Fruit fly (Drosophila melanogaster) whole organism, wandering third instar larva: ENCODE results near the gene CG14443.

Source experiments
- CG32264 ChIP-seq: fragments of 200-800 bp; sonication (Bioruptor generic); optimal IDR thresholded peaks from 2 replicates; lab custom pipeline; 2016; ENCODE audit warnings: missing biosample characterization, missing genetic modification characterization
- CG9705 ChIP-seq: fragments of 200-800 bp; sonication (Bioruptor generic); optimal IDR thresholded peaks from 2 replicates; lab custom pipeline; 2018; ENCODE audit warnings: missing biosample characterization, mild to moderate bottlenecking, missing genetic modification characterization
- CrebA ChIP-seq: fragments of 200-800 bp; sonication (Bioruptor generic); optimal IDR thresholded peaks from 2 replicates; lab custom pipeline; 2016; ENCODE audit warnings: missing biosample characterization, mild to moderate bottlenecking, missing genetic modification characterization, borderline replicate concordance
- Dfd ChIP-seq: fragments of >200 bp; optimal IDR thresholded peaks from 2 replicates; lab custom pipeline; 2017; ENCODE audit warnings: missing biosample characterization, missing genetic modification characterization
- Dif ChIP-seq: fragments of 200-275, 200-300 bp; sonication (Bioruptor generic); optimal IDR thresholded peaks from 2 replicates; lab custom pipeline; 2018; ENCODE audit warnings: missing biosample characterization, missing genetic modification characterization; ENCODE audit not compliant: partially characterized antibody
- GATAd ChIP-seq: sonication (Bioruptor generic); optimal IDR thresholded peaks from 2 replicates; lab custom pipeline; 2016; ENCODE audit warnings: missing biosample characterization, missing genetic modification characterization
- HLH106 ChIP-seq: fragments of 200-800 bp; optimal IDR thresholded peaks from 3 replicates; lab custom pipeline; 2019; ENCODE audit warnings: missing biosample characterization, mild to moderate bottlenecking, missing genetic modification characterization, moderate library complexity
- Hnf4 ChIP-seq: fragments of 200-800 bp; sonication (Bioruptor generic); optimal IDR thresholded peaks from 2 replicates; lab custom pipeline; 2016; ENCODE audit warnings: missing biosample characterization, mild to moderate bottlenecking, missing genetic modification characterization
- Hr78 ChIP-seq: fragments of >200 bp; optimal IDR thresholded peaks from 2 replicates; lab custom pipeline; 2017; ENCODE audit warnings: missing biosample characterization, missing genetic modification characterization
- Hr83 ChIP-seq: fragments of 200-300 bp; sonication (Bioruptor generic); optimal IDR thresholded peaks from 2 replicates; lab custom pipeline; 2016; ENCODE audit warnings: missing biosample characterization, mild to moderate bottlenecking, missing genetic modification characterization, moderate library complexity; ENCODE audit not compliant: poor library complexity, severe bottlenecking
- Mio ChIP-seq: sonication (Bioruptor generic); optimal IDR thresholded peaks from 2 replicates; lab custom pipeline; 2016; ENCODE audit warnings: missing biosample characterization, missing genetic modification characterization
- N ChIP-seq: fragments of >200 bp; optimal IDR thresholded peaks from 2 replicates; lab custom pipeline; 2018; ENCODE audit warnings: missing biosample characterization, missing external identifiers, missing genetic modification characterization
- OdsH ChIP-seq: fragments of 200-800 bp; sonication (Bioruptor generic); optimal IDR thresholded peaks from 2 replicates; lab custom pipeline; 2016; ENCODE audit warnings: missing biosample characterization, mild to moderate bottlenecking, missing genetic modification characterization
- br ChIP-seq: fragments of 200-800 bp; sonication (Bioruptor generic); optimal IDR thresholded peaks from 2 replicates; lab custom pipeline; 2016; ENCODE audit warnings: missing biosample characterization, missing genetic modification characterization
- brk ChIP-seq: fragments of 200-800 bp; sonication (Bioruptor generic); optimal IDR thresholded peaks from 2 replicates; lab custom pipeline; 2016; ENCODE audit warnings: missing biosample characterization, mild to moderate bottlenecking, missing genetic modification characterization
- dl ChIP-seq, 2 experiments: fragments of 175-275, 200-275 bp in 1 of 2; fragments of 200-275 bp in 1 of 2; sonication (Bioruptor generic); optimal IDR thresholded peaks; lab custom pipeline; 2018; ENCODE audit warnings: mild to moderate bottlenecking in 2 of 2, missing biosample characterization in 2 of 2, missing genetic modification characterization in 2 of 2, moderate library complexity in 2 of 2; ENCODE audit not compliant: partially characterized antibody in 2 of 2, insufficient read depth in 1 of 2
- dmrt93B ChIP-seq: fragments of 200-800 bp; sonication (Bioruptor generic); optimal IDR thresholded peaks from 2 replicates; lab custom pipeline; 2018; ENCODE audit warnings: missing biosample characterization, mild to moderate bottlenecking, missing genetic modification characterization
- dsf ChIP-seq: sonication (Bioruptor generic); optimal IDR thresholded peaks from 2 replicates; lab custom pipeline; 2016; ENCODE audit warnings: missing biosample characterization, missing genetic modification characterization, borderline replicate concordance
- ey ChIP-seq: fragments of 200-800 bp; sonication (Bioruptor generic); optimal IDR thresholded peaks from 2 replicates; lab custom pipeline; 2016; ENCODE audit warnings: missing biosample characterization, missing genetic modification characterization
- foxo ChIP-seq, 2 experiments: fragments of 200-800 bp; sonication (Bioruptor generic); optimal IDR thresholded peaks; 2 replicates in 1 of 2; 3 replicates in 1 of 2; lab custom pipeline; 2016 to 2017; ENCODE audit warnings: missing biosample characterization in 2 of 2, missing genetic modification characterization in 2 of 2
- fru ChIP-seq: fragments of 200-800 bp; sonication (Bioruptor generic); optimal IDR thresholded peaks from 3 replicates; lab custom pipeline; 2016; ENCODE audit warnings: missing biosample characterization, mild to moderate bottlenecking, missing genetic modification characterization
- h ChIP-seq: fragments of 200-800 bp; sonication (Bioruptor generic); optimal IDR thresholded peaks from 3 replicates; lab custom pipeline; 2016; ENCODE audit warnings: missing biosample characterization, mild to moderate bottlenecking, missing genetic modification characterization
- jim ChIP-seq: fragments of 175-275, 200-325 bp; sonication (Bioruptor generic); optimal IDR thresholded peaks from 2 replicates; lab custom pipeline; 2016; ENCODE audit warnings: missing biosample characterization, mild to moderate bottlenecking, missing genetic modification characterization
- lola ChIP-seq: fragments of >200 bp; optimal IDR thresholded peaks from 2 replicates; lab custom pipeline; 2017; ENCODE audit warnings: missing biosample characterization, missing genetic modification characterization
- pan ChIP-seq: fragments of >200 bp; optimal IDR thresholded peaks from 2 replicates; lab custom pipeline; 2017
- psq ChIP-seq: fragments of 200-800 bp; sonication (Bioruptor generic); optimal IDR thresholded peaks from 3 replicates; lab custom pipeline; 2017; ENCODE audit warnings: missing biosample characterization, mild to moderate bottlenecking, missing genetic modification characterization, moderate library complexity
- rgr ChIP-seq: fragments of 200-800 bp; sonication (Bioruptor generic); optimal IDR thresholded peaks from 3 replicates; lab custom pipeline; 2016; ENCODE audit warnings: missing biosample characterization, mild to moderate bottlenecking, missing genetic modification characterization
- sage ChIP-seq: fragments of 200-800 bp; sonication (Bioruptor generic); optimal IDR thresholded peaks from 2 replicates; lab custom pipeline; 2016; ENCODE audit warnings: missing biosample characterization, mild to moderate bottlenecking, missing genetic modification characterization
- sv ChIP-seq: fragments of 200-800 bp; sonication (Bioruptor generic); optimal IDR thresholded peaks from 3 replicates; lab custom pipeline; 2016; ENCODE audit warnings: missing biosample characterization, missing genetic modification characterization
- usp ChIP-seq: fragments of >200 bp; optimal IDR thresholded peaks from 2 replicates; lab custom pipeline; 2017; ENCODE audit warnings: missing biosample characterization, missing genetic modification characterization
- woc ChIP-seq: sonication (Bioruptor generic); optimal IDR thresholded peaks from 2 replicates; lab custom pipeline; 2016; ENCODE audit warnings: missing biosample characterization, mild to moderate bottlenecking, missing genetic modification characterization

The CG14443 gene

DNA sequence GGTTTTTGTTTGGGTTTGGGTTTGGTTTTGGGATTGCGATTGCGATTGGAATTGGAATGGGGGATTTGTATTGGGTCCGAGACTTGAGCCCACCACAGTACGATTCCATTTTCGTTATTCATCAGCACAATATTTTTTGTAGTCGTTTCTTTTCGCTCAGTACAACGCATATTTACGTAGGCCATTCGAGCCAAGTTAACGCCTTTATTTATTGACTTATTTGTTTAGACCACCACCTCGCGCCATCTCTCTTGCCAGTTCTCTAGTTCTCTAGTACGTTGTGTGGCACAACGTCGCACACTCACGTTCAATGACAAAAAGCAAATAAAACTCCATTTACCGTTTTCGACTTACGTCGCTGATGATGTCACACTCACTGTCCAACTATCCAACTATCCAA, 29.1 kb upstream of the CG14443 start:
- TF ChIP-seq Dif (GFP tag; lab: Kevin White, UChicago): no peak
- no peak for TF ChIP-seq Mio (GFP tag; lab: Kevin White, UChicago)
- TF ChIP-seq HLH106 (tag; lab: Kevin White, UChicago): no peak
- no peak for TF ChIP-seq usp (GFP tag; lab: Kevin White, UChicago)
- TF ChIP-seq fru (GFP tag; lab: Kevin White, UChicago): no peak

DNA sequence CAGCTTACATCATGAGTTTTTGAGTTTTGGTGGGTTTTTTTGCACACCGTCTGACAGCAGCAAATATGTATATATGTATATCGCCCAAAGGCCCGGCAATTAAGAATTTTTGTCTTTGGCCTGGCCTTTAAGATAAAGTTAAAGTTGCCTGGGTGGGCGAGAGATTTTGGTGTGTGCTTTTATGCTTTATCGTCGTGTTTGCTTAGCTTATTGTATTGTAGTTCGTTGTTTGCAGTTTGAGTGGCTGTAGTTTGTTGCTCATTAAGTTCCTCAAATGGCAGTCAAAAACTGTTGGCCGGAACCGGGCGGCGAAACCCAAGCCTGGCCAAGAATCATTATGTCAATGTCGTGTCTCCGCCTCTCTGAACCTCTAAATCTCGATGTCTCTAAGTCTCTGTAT, 21.9 kb upstream of the CG14443 start:
- TF ChIP-seq fru (GFP tag; lab: Kevin White, UChicago): no peak
- TF ChIP-seq lola (GFP tag; lab: Kevin White, UChicago): no peak
- no peak for TF ChIP-seq CG9705 (GFP tag; lab: Kevin White, UChicago)
- no peak for TF ChIP-seq Hr78 (GFP tag; lab: Kevin White, UChicago)
- TF ChIP-seq br: no peak
- TF ChIP-seq foxo (GFP tag; optimal IDR thresholded peaks at IDR 0.05; lab: Kevin White, UChicago): no peak
- no peak for TF ChIP-seq GATAd

DNA sequence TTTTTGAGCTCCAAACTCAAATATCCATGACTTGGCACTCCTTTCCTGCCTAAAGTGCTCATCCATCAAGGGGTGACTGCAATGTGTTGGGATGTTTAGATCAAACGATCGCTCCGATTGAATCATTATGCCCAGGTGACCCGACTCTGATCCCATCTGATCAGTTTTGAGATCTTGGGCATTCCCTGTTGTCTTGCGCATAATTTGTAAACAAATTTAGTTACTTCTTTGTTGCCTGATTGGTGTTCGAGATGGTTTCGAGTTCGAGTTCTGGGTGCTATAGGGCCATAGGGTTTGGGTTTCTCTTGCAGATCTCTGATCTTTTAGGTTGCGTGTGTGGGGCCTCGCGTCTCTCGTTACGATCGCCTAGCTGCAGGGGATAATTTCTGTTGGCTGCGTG, 21.2 kb upstream of the CG14443 start:
- no peak for TF ChIP-seq Hr83 (GFP tag; lab: Kevin White, UChicago)
- no peak for TF ChIP-seq jim
- TF ChIP-seq ey (GFP tag; lab: Kevin White, UChicago): no peak
- TF ChIP-seq pan: no peak
- no peak for TF ChIP-seq sage (GFP tag; lab: Kevin White, UChicago)
- no peak for TF ChIP-seq brk (GFP tag; lab: Kevin White, UChicago)
- TF ChIP-seq Dif (GFP tag; lab: Kevin White, UChicago): no peak
- TF ChIP-seq lola (GFP tag; lab: Kevin White, UChicago): no peak
- no peak for TF ChIP-seq CrebA (GFP tag; lab: Kevin White, UChicago)
- TF ChIP-seq h: no peak
- no peak for TF ChIP-seq Hr78 (GFP tag; lab: Kevin White, UChicago)
- no peak for TF ChIP-seq HLH106 (tag; lab: Kevin White, UChicago)
- TF ChIP-seq fru (GFP tag; lab: Kevin White, UChicago): no peak

DNA sequence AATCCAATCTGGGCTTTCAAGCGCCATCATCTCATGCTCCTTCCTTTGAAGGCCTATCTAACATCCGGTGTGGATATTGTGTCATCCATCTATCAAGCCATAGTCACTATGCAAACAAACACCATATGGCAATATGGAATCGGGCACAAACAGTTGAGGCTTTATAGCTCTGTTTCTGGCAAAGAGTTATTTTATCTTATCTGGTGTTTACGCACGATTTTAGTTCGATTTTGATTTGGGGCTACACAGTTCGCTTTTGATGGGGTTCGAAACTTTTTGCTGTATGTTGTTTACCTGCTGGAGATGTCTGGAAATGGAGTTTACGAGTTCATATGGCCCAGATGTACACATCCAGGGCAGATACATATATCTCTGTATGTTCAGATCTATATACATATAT, 20.2 kb upstream of the CG14443 start:
- TF ChIP-seq dsf (GFP tag; lab: Kevin White, UChicago): no peak
- TF ChIP-seq, all 38 proteins: peak for 0

DNA sequence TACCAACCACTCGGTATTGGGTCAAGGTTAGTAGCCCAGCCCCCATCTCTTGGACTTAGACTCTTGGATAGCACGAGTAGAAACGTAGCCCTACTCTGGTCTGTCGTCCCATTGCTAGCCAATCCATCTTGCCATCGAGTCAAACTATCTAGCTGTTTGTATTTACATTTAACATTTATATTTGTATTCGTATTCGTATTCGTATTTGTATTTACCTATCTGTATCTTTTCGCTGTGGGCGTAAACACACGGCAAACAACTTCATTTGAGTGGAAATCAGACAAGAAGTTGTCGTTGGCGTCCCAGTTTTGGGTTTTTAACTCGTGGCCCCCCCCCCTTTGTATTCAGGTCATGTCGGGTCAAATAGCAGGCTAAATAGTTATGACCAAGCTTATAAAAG, 19.5 kb upstream of the CG14443 start:
- TF ChIP-seq CG9705 (GFP tag; lab: Kevin White, UChicago) (no peak), lola (GFP tag; lab: Kevin White, UChicago) (no peak), pan (no peak), sv (peak; percentile 2), GATAd (no peak)
- TF ChIP-seq, all 38 proteins: peak for 1

DNA sequence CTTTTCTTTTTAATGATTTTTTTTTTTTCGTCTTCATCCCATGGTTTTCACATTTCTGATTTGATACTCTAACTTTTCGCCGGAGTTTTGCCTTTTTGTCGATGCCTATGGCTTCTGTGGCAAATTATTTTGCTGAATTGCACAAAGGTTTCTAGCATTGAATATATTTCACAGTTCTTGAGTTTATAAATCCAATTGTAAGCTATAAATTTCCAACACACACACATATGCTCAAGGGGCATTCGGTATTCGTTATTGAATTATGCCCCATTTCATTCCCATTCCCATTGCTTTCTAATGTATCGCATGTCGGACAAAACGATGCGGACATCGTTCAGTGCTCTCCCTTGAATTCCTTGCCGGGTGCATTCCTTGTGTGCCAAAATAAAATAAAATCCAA, 18.3 kb upstream of the CG14443 start:
- TF ChIP-seq woc (GFP tag; lab: Kevin White, UChicago): peak; percentile 28
- TF ChIP-seq psq: peak; percentile 14
- no peak for TF ChIP-seq dl (GFP tag; optimal IDR thresholded peaks at IDR 0.05; lab: Kevin White, UChicago; ENCODE audit: insufficient read depth in 1 of 2, partially characterized antibody in 2 of 2)
- peak; percentile 21 for TF ChIP-seq dmrt93B
- TF ChIP-seq rgr (GFP tag; lab: Kevin White, UChicago): peak; percentile 24
- no peak for TF ChIP-seq CG32264 (GFP tag; lab: Kevin White, UChicago)
- no peak for TF ChIP-seq pan
- peak; percentile 52 for TF ChIP-seq fru (GFP tag; lab: Kevin White, UChicago)
- peak; percentile 22 for TF ChIP-seq HLH106 (tag; lab: Kevin White, UChicago)
- TF ChIP-seq ey (GFP tag; lab: Kevin White, UChicago): peak; percentile 67
- no peak for TF ChIP-seq Hnf4
- peak; percentile 39 for TF ChIP-seq h
- TF ChIP-seq CG9705 (GFP tag; lab: Kevin White, UChicago): no peak
- TF ChIP-seq foxo (GFP tag; optimal IDR thresholded peaks at IDR 0.05; lab: Kevin White, UChicago): peak in 1 of 2 experiments; percentile 62
- no peak for TF ChIP-seq sage (GFP tag; lab: Kevin White, UChicago)
- TF ChIP-seq OdsH (GFP tag; lab: Kevin White, UChicago): peak; percentile 18
- no peak for TF ChIP-seq CrebA (GFP tag; lab: Kevin White, UChicago)
- TF ChIP-seq Dfd (GFP tag; lab: Kevin White, UChicago): no peak
- no peak for TF ChIP-seq brk (GFP tag; lab: Kevin White, UChicago)
- no peak for TF ChIP-seq N (GFP tag; lab: Kevin White, UChicago)
- TF ChIP-seq br: peak; percentile 13
